Worm (Caenorhabditis elegans) whole organism, young adult: ENCODE data around the gene prx-6.

Experiments used
- B0019.2 ChIP-seq: fragments of 200-800 bp; sonication (Bioruptor generic); conservative IDR thresholded peaks from 2 replicates; pipeline ENCODE4 v1.3.6; 2022; ENCODE audit warnings: missing genetic modification reagents, missing genetic modification characterization, missing compliant biosample characterization
- C06A6.2 ChIP-seq: fragments of 200-800 bp; sonication (Bioruptor generic); conservative IDR thresholded peaks from 2 replicates; pipeline ENCODE4 v1.3.6; 2022; ENCODE audit warnings: missing genetic modification characterization, missing compliant biosample characterization
- F57A8.1 ChIP-seq: fragments of 200-800 bp; sonication (Bioruptor generic); optimal IDR thresholded peaks from 2 replicates; lab custom pipeline; 2018; ENCODE audit warnings: mild to moderate bottlenecking, missing genetic modification characterization, moderate library complexity, missing compliant biosample characterization
- F57C9.4 ChIP-seq: sonication (generic microtip); optimal IDR thresholded peaks from 2 replicates; lab custom pipeline; 2017; ENCODE audit warnings: mild to moderate bottlenecking, missing genetic modification characterization, missing compliant biosample characterization
- Y95B8A.8 ChIP-seq: fragments of 200-800 bp; sonication (Bioruptor generic); IDR thresholded peaks from 2 replicates; pipeline ENCODE4 v1.3.6; 2022; ENCODE audit warnings: missing genetic modification reagents, missing genetic modification characterization, missing compliant biosample characterization
- aptf-2 ChIP-seq: fragments of 200-800 bp; sonication (Bioruptor generic); conservative IDR thresholded peaks from 2 replicates; pipeline ENCODE4 v1.3.6; 2022; ENCODE audit warnings: missing genetic modification reagents, missing genetic modification characterization, missing compliant biosample characterization
- atf-7 ChIP-seq: sonication (generic microtip); optimal IDR thresholded peaks from 2 replicates; lab custom pipeline; 2017; ENCODE audit warnings: mild to moderate bottlenecking, missing genetic modification characterization, missing compliant biosample characterization
- athp-1 ChIP-seq: sonication (generic microtip); optimal IDR thresholded peaks from 2 replicates; lab custom pipeline; 2017; ENCODE audit warnings: mild to moderate bottlenecking, missing genetic modification characterization, missing compliant biosample characterization
- bed-2 ChIP-seq: fragments of 200-800 bp; sonication (Bioruptor generic); IDR thresholded peaks from 2 replicates; pipeline ENCODE4 v1.3.6; 2022; ENCODE audit warnings: missing genetic modification reagents, missing genetic modification characterization, missing compliant biosample characterization
- cebp-2 ChIP-seq: fragments of 200-800 bp; sonication (Bioruptor generic); IDR thresholded peaks from 2 replicates; pipeline ENCODE4 v1.3.6; 2022; ENCODE audit warnings: missing genetic modification characterization, missing compliant biosample characterization
- ceh-27 ChIP-seq: fragments of 200-800 bp; sonication (Bioruptor generic); optimal IDR thresholded peaks from 2 replicates; lab custom pipeline; 2018; ENCODE audit warnings: mild to moderate bottlenecking, missing genetic modification characterization, moderate library complexity, missing compliant biosample characterization
- ceh-58 ChIP-seq: fragments of 200-800 bp; sonication (Bioruptor generic); IDR thresholded peaks from 2 replicates; pipeline ENCODE4 v1.3.6; 2022; ENCODE audit warnings: missing genetic modification characterization, missing compliant biosample characterization
- egl-18 ChIP-seq: fragments of 200-800 bp; sonication (Bioruptor generic); IDR thresholded peaks from 2 replicates; pipeline ENCODE4 v1.3.6; 2022; ENCODE audit warnings: missing genetic modification reagents, missing genetic modification characterization, missing compliant biosample characterization
- egl-44 ChIP-seq: fragments of 200-800 bp; sonication (Bioruptor generic); IDR thresholded peaks from 2 replicates; pipeline ENCODE4 v1.3.6; 2022; ENCODE audit warnings: missing genetic modification reagents, missing genetic modification characterization, missing compliant biosample characterization
- fkh-3 ChIP-seq: sonication (generic microtip); optimal IDR thresholded peaks from 2 replicates; lab custom pipeline; 2016; ENCODE audit warnings: mild to moderate bottlenecking, missing genetic modification characterization, missing compliant biosample characterization
- him-1 ChIP-seq: sonication (generic microtip); optimal IDR thresholded peaks from 2 replicates; lab custom pipeline; 2016; ENCODE audit warnings: missing genotype, missing genetic modification reagents, missing genetic modification characterization, missing compliant biosample characterization
- hlh-12 ChIP-seq: sonication (generic microtip); optimal IDR thresholded peaks from 2 replicates; lab custom pipeline; 2016; ENCODE audit warnings: missing genetic modification characterization, missing compliant biosample characterization
- hmg-20 ChIP-seq: fragments of 200-800 bp; sonication (Bioruptor generic); IDR thresholded peaks from 2 replicates; pipeline ENCODE4 v1.3.6; 2022; ENCODE audit warnings: missing genetic modification reagents, missing genetic modification characterization, missing compliant biosample characterization
- hrde-1 ChIP-seq: sonication (generic microtip); optimal IDR thresholded peaks from 2 replicates; lab custom pipeline; 2016; ENCODE audit warnings: missing genetic modification characterization, mild to moderate bottlenecking, missing compliant biosample characterization, moderate library complexity, missing genotype, missing genetic modification reagents, borderline replicate concordance
- let-607 ChIP-seq, 2 experiments: fragments of 200-800 bp in 1 of 2; sonication (Bioruptor generic) in 1 of 2; sonication (generic microtip) in 1 of 2; optimal IDR thresholded peaks; 2 replicates each; lab custom pipeline; 2016 to 2018; ENCODE audit warnings: mild to moderate bottlenecking in 2 of 2, missing compliant biosample characterization in 2 of 2, missing genetic modification characterization in 2 of 2, moderate library complexity in 2 of 2, missing genotype in 1 of 2
- lir-1 ChIP-seq: fragments of 200-800 bp; sonication (Bioruptor generic); conservative IDR thresholded peaks from 2 replicates; pipeline ENCODE4 v1.3.6; 2022; ENCODE audit warnings: missing genetic modification reagents, missing genetic modification characterization, missing compliant biosample characterization
- madf-10 ChIP-seq: sonication (generic microtip); optimal IDR thresholded peaks from 2 replicates; lab custom pipeline; 2016; ENCODE audit warnings: mild to moderate bottlenecking, missing genetic modification characterization, missing compliant biosample characterization
- madf-6 ChIP-seq: fragments of 200-800 bp; sonication (Bioruptor generic); IDR thresholded peaks from 2 replicates; pipeline ENCODE4 v1.3.6; 2022; ENCODE audit warnings: missing genetic modification reagents, missing genetic modification characterization, missing compliant biosample characterization
- mes-4 ChIP-seq: sonication (generic microtip); optimal IDR thresholded peaks from 2 replicates; lab custom pipeline; 2016; ENCODE audit warnings: missing genotype, missing genetic modification characterization, missing compliant biosample characterization
- mxl-1 ChIP-seq: sonication (generic microtip); optimal IDR thresholded peaks from 2 replicates; lab custom pipeline; 2016; ENCODE audit warnings: missing genetic modification characterization, missing compliant biosample characterization
- nfya-1 ChIP-seq: sonication (generic microtip); optimal IDR thresholded peaks from 2 replicates; lab custom pipeline; 2017; ENCODE audit warnings: antibody characterized with exemption, missing compliant biosample characterization, missing genetic modification characterization, borderline replicate concordance; ENCODE audit not compliant: insufficient read depth
- nfyb-1 ChIP-seq: fragments of 200-800 bp; sonication (Bioruptor generic); IDR thresholded peaks from 2 replicates; pipeline ENCODE4 v1.3.6; 2022; ENCODE audit warnings: missing genetic modification reagents, missing genetic modification characterization, missing compliant biosample characterization
- nhr-27 ChIP-seq: fragments of 200-800 bp; sonication (Bioruptor generic); optimal IDR thresholded peaks from 2 replicates; lab custom pipeline; 2018; ENCODE audit warnings: mild to moderate bottlenecking, missing genetic modification characterization, moderate library complexity, missing compliant biosample characterization
- nhr-80 ChIP-seq: sonication (generic microtip); optimal IDR thresholded peaks from 2 replicates; lab custom pipeline; 2016; ENCODE audit warnings: missing genetic modification characterization, missing compliant biosample characterization
- ztf-26 ChIP-seq: sonication (generic microtip); optimal IDR thresholded peaks from 2 replicates; lab custom pipeline; 2017; ENCODE audit warnings: missing genetic modification characterization, missing compliant biosample characterization
- ztf-6 ChIP-seq: fragments of 200-800 bp; sonication (Bioruptor generic); IDR thresholded peaks from 2 replicates; pipeline ENCODE4 v1.3.6; 2022; ENCODE audit warnings: missing genetic modification reagents, missing genetic modification characterization, missing compliant biosample characterization

prx-6 gene

DNA sequence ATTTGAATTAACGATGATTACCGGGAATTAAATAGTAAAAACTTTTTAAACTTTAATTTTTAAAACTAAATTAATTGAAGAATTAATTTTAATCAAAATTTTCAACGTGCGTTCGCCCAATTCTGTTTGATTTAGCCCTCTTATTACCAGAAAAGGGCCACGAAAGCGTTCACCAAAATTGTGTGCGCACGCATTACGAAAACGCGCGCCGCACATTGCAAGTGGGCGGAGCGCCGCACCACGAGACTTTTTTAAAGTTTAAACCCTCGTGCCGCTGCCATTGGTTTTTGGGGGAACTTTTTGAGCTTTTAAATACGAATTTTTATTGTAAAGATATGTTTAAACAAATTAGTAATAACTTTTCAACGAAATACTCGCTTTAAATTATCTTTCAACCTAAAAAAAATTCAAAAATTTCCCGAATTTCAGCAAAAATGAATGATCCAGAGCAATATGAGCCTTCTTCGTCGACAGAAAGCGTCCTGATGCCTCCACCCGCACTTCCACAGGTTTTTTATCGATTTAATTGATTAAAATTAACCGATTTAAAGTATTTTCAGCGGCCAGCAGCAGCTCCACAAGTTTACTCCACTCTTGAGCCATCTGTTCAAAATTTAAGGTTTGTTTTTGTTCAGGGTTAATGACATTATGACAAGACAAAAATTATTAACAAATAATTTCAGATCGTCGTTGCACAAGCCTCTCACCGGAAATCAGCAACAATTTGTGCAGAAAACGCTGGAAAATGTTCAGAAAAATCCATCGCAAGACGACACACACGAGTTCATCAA is 33.0 kb downstream of the prx-6 start, which contains the start of gene taf-10 (continued):
- TF ChIP-seq egl-44 (0 out of 2 replicates have a peak, but pooled peaks have one; percentile 50), ceh-27 (GFP tag; lab: Kevin White, UChicago) (no peak), athp-1 (tag; lab: Kevin White, UChicago) (no peak), hrde-1 (no peak), nhr-27 (tag; lab: Kevin White, UChicago) (no peak), F57C9.4 (tag; lab: Kevin White, UChicago) (no peak), nhr-80 (tag; lab: Kevin White, UChicago) (peak; percentile 29)

DNA sequence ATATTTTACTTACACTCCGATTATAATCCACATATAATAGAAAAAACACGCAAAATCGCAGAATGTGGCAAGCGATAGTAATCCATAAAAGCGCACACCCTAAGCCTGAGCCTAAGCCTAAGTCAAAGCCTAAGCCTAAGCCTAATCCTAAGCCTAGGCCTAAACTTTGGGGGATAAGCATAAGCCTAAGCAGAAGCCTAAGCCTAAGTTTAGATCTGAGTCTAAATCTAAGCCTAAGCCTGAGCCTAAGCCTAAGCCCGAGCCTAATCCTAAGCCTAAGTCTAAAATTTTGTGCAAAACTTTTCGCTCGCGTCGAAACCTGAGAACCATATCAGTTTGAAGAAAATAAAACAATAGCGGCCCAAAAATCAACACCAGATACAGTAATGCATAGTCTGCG is 35.8 kb downstream of the prx-6 start:
- TF ChIP-seq him-1 (tag; lab: Kevin White, UChicago) = no peak
- TF ChIP-seq bed-2 (GFP tag; lab: Robert Waterston, UW) = no peak
- TF ChIP-seq hmg-20 = no peak
- no peak for TF ChIP-seq F57A8.1 (GFP tag; lab: Kevin White, UChicago)
- no peak for TF ChIP-seq ztf-26 (tag; lab: Kevin White, UChicago)
- TF ChIP-seq fkh-3 (tag; lab: Kevin White, UChicago) = no peak

ce11 chrV:4681670-4682069 is 38.2 kb downstream of the prx-6 start, which contains the start of gene K03B4.4:
K03B4.4 (plus strand) TSS chrV:4681970.
- no peak for TF ChIP-seq C06A6.2
- no peak for TF ChIP-seq atf-7 (tag; lab: Kevin White, UChicago)
- no peak for TF ChIP-seq cebp-2 (GFP tag; lab: Robert Waterston, UW)
- no peak for TF ChIP-seq Y95B8A.8
- TF ChIP-seq ceh-58 (GFP tag; lab: Robert Waterston, UW) = no peak
- TF ChIP-seq mxl-1 (tag; lab: Kevin White, UChicago) = no peak
- TF ChIP-seq madf-10 (tag; lab: Kevin White, UChicago) = no peak
- TF ChIP-seq bed-2 (GFP tag; lab: Robert Waterston, UW) = no peak
- no peak for TF ChIP-seq ceh-27 (GFP tag; lab: Kevin White, UChicago)

DNA sequence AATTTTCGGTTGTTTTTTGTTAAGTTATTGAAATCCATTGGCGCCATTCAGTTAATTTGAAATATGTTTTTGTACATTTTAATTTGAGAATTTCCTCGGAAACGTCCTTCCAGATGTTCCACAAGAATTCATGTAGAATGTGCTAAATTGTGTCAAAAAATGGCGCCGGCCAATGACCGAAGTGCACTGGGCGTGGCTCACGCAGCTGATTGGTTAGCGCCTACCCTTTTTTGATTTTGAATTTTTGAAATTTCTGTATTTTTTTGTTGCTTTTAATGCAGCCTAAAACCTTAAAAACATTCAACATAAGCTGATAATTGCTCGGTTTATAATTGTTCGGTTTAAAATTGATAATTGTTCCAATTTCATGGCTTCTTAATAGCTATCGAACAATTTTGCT is 43.1 kb downstream of the prx-6 start:
- TF ChIP-seq egl-18 = no peak
- TF ChIP-seq hlh-12 (tag; lab: Kevin White, UChicago) = no peak
- no peak for TF ChIP-seq B0019.2 (GFP tag; lab: Robert Waterston, UW)
- TF ChIP-seq let-607 (tag; optimal IDR thresholded peaks at IDR 0.05; lab: Kevin White, UChicago) = no peak
- TF ChIP-seq lir-1 = no peak

DNA sequence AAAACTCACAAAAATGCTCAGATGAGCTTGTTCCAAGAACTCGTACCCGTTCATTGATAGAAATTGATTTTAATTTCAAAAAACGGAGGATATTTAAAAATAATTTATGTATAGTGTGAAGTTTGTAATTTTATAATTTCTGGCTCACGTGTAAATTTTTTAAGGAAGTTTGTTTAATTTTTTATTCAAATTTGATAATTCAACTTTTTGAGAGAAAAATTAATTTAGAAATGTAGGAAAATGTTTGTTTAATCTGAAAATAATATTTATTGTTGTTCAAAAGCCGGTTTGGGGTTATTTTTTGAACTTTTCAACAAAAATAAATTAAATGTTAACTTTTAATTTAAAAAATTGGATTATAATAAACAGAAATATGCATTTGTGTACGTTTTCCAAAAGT is 43.8 kb downstream of the prx-6 start, which contains the start of gene K03B4.6:
K03B4.6 (minus strand) TSS at position 101 of the 400 bp plus-strand sequence.
- TF ChIP-seq ztf-6 (GFP tag; lab: Robert Waterston, UW) (no peak), him-1 (tag; lab: Kevin White, UChicago) (no peak), nfyb-1 (GFP tag; lab: Robert Waterston, UW) (no peak), nfya-1 (no peak), madf-6 (GFP tag; lab: Robert Waterston, UW) (no peak), F57A8.1 (GFP tag; lab: Kevin White, UChicago) (no peak), mes-4 (tag; lab: Kevin White, UChicago) (no peak), aptf-2 (GFP tag; lab: Robert Waterston, UW) (no peak)
